Worm (Caenorhabditis elegans) whole organism, mixed stage, embryonic: Measurements from ENCODE around the gene srlf-30.

Source experiments
- M03D4.4 ChIP-seq: sonication (generic microtip); optimal IDR thresholded peaks from 2 replicates; lab custom pipeline; 2017; ENCODE audit warnings: mild to moderate bottlenecking, missing genetic modification characterization, missing compliant biosample characterization
- bed-3 ChIP-seq: fragments of 200-800 bp; sonication (Bioruptor generic); optimal IDR thresholded peaks from 3 replicates; lab custom pipeline; 2018; ENCODE audit warnings: mild to moderate bottlenecking, missing genetic modification characterization, moderate library complexity, missing compliant biosample characterization
- blmp-1 ChIP-seq: fragments of 150-350 bp; optimal IDR thresholded peaks from 2 replicates; lab custom pipeline; 2014; ENCODE audit warnings: missing biosample characterization, missing genetic modification characterization
- ceh-39 ChIP-seq: fragments of 150-350 bp; optimal IDR thresholded peaks from 2 replicates; lab custom pipeline; 2014; ENCODE audit warnings: missing biosample characterization, missing genetic modification characterization
- ceh-43 ChIP-seq: fragments of 200-800 bp; sonication (Bioruptor generic); optimal IDR thresholded peaks from 2 replicates; lab custom pipeline; 2018; ENCODE audit warnings: mild to moderate bottlenecking, missing genetic modification characterization, moderate library complexity, missing compliant biosample characterization
- ceh-83 ChIP-seq: fragments of 200-800 bp; sonication (Bioruptor generic); optimal IDR thresholded peaks from 2 replicates; lab custom pipeline; 2018; ENCODE audit warnings: mild to moderate bottlenecking, missing genetic modification characterization, missing compliant biosample characterization
- ces-1 ChIP-seq: fragments of 150-350 bp; optimal IDR thresholded peaks from 2 replicates; lab custom pipeline; 2014; ENCODE audit warnings: missing biosample characterization, missing genetic modification reagents, missing genetic modification characterization
- drap-1 ChIP-seq: fragments of 200-800 bp; sonication (Bioruptor generic); optimal IDR thresholded peaks from 3 replicates; lab custom pipeline; 2018; ENCODE audit warnings: mild to moderate bottlenecking, missing genetic modification characterization, missing compliant biosample characterization
- elt-1 ChIP-seq: sonication (generic microtip); optimal IDR thresholded peaks from 2 replicates; lab custom pipeline; 2017; ENCODE audit warnings: missing genetic modification characterization, mild to moderate bottlenecking, missing compliant biosample characterization, antibody characterized with exemption, moderate library complexity, borderline replicate concordance; ENCODE audit not compliant: insufficient read depth
- elt-3 ChIP-seq: fragments of 150-350 bp; optimal IDR thresholded peaks from 2 replicates; lab custom pipeline; 2014; ENCODE audit warnings: missing biosample characterization, missing genetic modification characterization
- flh-1 ChIP-seq: fragments of 200-800 bp; sonication (Bioruptor generic); optimal IDR thresholded peaks from 2 replicates; lab custom pipeline; 2018; ENCODE audit warnings: mild to moderate bottlenecking, missing genetic modification characterization, moderate library complexity, missing compliant biosample characterization
- ham-2 ChIP-seq: fragments of 200-800 bp; sonication (Bioruptor generic); optimal IDR thresholded peaks from 2 replicates; lab custom pipeline; 2018; ENCODE audit warnings: mild to moderate bottlenecking, missing genetic modification characterization, missing compliant biosample characterization
- hlh-1 ChIP-seq: fragments of 150-350 bp; optimal IDR thresholded peaks from 2 replicates; lab custom pipeline; 2014; ENCODE audit warnings: missing biosample characterization, missing genetic modification reagents, missing genetic modification characterization
- lin-32 ChIP-seq: fragments of 200-800 bp; sonication (Bioruptor generic); optimal IDR thresholded peaks from 2 replicates; lab custom pipeline; 2018; ENCODE audit warnings: mild to moderate bottlenecking, missing genetic modification characterization, missing compliant biosample characterization
- lsy-2 ChIP-seq: fragments of 150-350 bp; optimal IDR thresholded peaks from 2 replicates; lab custom pipeline; 2014; ENCODE audit warnings: missing biosample characterization, missing genetic modification characterization
- mab-5 ChIP-seq: fragments of 150-350 bp; optimal IDR thresholded peaks from 2 replicates; lab custom pipeline; 2014; ENCODE audit warnings: missing biosample characterization, missing genetic modification characterization
- mep-1 ChIP-seq: fragments of 150-350 bp; optimal IDR thresholded peaks from 2 replicates; lab custom pipeline; 2017; ENCODE audit warnings: missing biosample characterization, missing genetic modification reagents, missing genetic modification characterization, inconsistent platforms
- mls-2 ChIP-seq: sonication (generic microtip); optimal IDR thresholded peaks from 2 replicates; lab custom pipeline; 2016; ENCODE audit warnings: mild to moderate bottlenecking, missing genetic modification characterization, moderate library complexity, missing compliant biosample characterization
- nhr-12 ChIP-seq: fragments of 150-350 bp; optimal IDR thresholded peaks from 2 replicates; lab custom pipeline; 2014; ENCODE audit warnings: missing biosample characterization, missing genetic modification characterization
- nhr-2 ChIP-seq: fragments of 150-350 bp; optimal IDR thresholded peaks from 2 replicates; lab custom pipeline; 2014; ENCODE audit warnings: missing biosample characterization, missing genetic modification characterization
- nhr-237 ChIP-seq: fragments of 150-350 bp; optimal IDR thresholded peaks from 2 replicates; lab custom pipeline; 2014; ENCODE audit warnings: missing biosample characterization, missing genetic modification characterization
- nhr-28 ChIP-seq: fragments of 150-350 bp; optimal IDR thresholded peaks from 2 replicates; lab custom pipeline; 2014; ENCODE audit warnings: missing biosample characterization, missing genetic modification characterization
- nhr-76 ChIP-seq: sonication (generic microtip); optimal IDR thresholded peaks from 2 replicates; lab custom pipeline; 2017; ENCODE audit warnings: missing biosample characterization, missing genetic modification characterization
- pha-4 ChIP-seq: fragments of 150-350 bp; optimal IDR thresholded peaks from 2 replicates; lab custom pipeline; 2018; ENCODE audit warnings: missing biosample characterization, missing genetic modification reagents, missing genetic modification characterization
- sem-2 ChIP-seq: fragments of 200-800 bp; sonication (Bioruptor generic); optimal IDR thresholded peaks from 2 replicates; lab custom pipeline; 2018; ENCODE audit warnings: mild to moderate bottlenecking, missing genetic modification characterization, missing compliant biosample characterization
- snpc-4 ChIP-seq: fragments of 150-350 bp; optimal IDR thresholded peaks from 2 replicates; lab custom pipeline; 2014; ENCODE audit warnings: missing biosample characterization, missing genetic modification characterization
- sptf-1 ChIP-seq: sonication (generic microtip); optimal IDR thresholded peaks from 2 replicates; lab custom pipeline; 2017; ENCODE audit warnings: mild to moderate bottlenecking, missing genetic modification characterization, moderate library complexity, missing compliant biosample characterization
- tbx-8 ChIP-seq: fragments of 200-800 bp; sonication (Bioruptor generic); optimal IDR thresholded peaks from 2 replicates; lab custom pipeline; 2018; ENCODE audit warnings: mild to moderate bottlenecking, missing genetic modification characterization, moderate library complexity, missing compliant biosample characterization
- unc-120 ChIP-seq: sonication (generic microtip); optimal IDR thresholded peaks from 2 replicates; lab custom pipeline; 2017; ENCODE audit warnings: missing genetic modification characterization, missing compliant biosample characterization; ENCODE audit not compliant: poor library complexity, severe bottlenecking
- unc-62 ChIP-seq: fragments of 150-350 bp; optimal IDR thresholded peaks from 2 replicates; lab custom pipeline; 2014; ENCODE audit warnings: missing biosample characterization, missing genetic modification reagents, missing genetic modification characterization
- zip-8 ChIP-seq: fragments of 150-350 bp; optimal IDR thresholded peaks from 2 replicates; lab custom pipeline; 2014; ENCODE audit warnings: missing biosample characterization, missing genetic modification characterization
- ztf-11 ChIP-seq: fragments of 150-350 bp; optimal IDR thresholded peaks from 2 replicates; lab custom pipeline; 2014; ENCODE audit warnings: missing biosample characterization, missing genetic modification characterization

srlf-30 gene

DNA sequence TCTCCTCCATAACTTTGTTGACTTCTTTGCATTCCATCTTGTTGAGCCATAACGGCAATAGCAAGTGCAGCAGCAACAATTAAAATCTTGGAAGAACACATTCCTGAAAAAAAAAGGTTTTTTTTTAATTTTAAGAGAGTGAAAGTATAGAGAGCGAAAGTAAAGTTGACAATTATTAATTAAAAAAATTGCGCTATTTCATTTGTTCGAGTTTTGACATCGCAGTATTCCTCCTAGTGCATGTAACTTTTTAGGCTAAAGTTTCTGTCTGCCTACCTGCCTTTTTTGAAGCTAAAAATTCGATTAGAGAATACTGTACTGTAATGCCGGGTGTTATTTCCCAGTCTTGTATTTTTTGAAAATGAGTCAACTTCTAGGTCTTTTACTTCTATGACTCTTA, 8.2 kb upstream of the srlf-30 start, which contains the start of gene srlf-12:
Gene srlf-12, minus strand, starts transcription at position 101 of the 400 bp plus-strand sequence.
- TF ChIP-seq zip-8 (tag; lab: Kevin White, UChicago) (no peak), lin-32 (GFP tag; lab: Kevin White, UChicago) (no peak), sptf-1 (tag; lab: Kevin White, UChicago) (no peak), snpc-4 (tag; lab: Kevin White, UChicago) (no peak), nhr-2 (tag; lab: Kevin White, UChicago) (no peak), unc-62 (GFP tag; lab: Kevin White, UChicago) (no peak), blmp-1 (tag; lab: Kevin White, UChicago) (no peak), hlh-1 (tag; lab: Kevin White, UChicago) (no peak), ztf-11 (tag; lab: Kevin White, UChicago) (no peak), flh-1 (GFP tag; lab: Kevin White, UChicago) (no peak), sem-2 (GFP tag; lab: Kevin White, UChicago) (no peak), ham-2 (GFP tag; lab: Kevin White, UChicago) (no peak)
- TF ChIP-seq, all 35 proteins: peak for 0

DNA sequence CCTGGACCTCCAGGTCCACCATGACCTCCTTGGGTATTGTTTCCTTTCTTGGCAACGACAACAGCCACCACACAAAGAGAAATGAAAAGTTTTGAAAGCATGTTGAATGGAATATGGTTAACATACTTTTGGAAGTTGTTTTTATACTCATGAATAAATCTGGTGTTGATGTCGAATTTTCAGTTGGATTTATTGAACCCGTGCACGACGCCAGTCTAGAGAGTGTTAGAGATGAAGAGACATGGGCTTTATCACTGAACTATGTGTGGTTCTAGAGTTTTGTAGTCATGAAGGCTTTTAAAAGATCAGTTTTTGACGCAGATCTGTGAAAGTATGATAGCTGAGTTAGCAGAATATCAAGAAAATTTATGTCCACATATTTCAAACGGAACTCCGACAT, 5.9 kb upstream of the srlf-30 start, which contains the start of gene srlf-14:
Gene srlf-14, minus strand, starts transcription at position 101 of the 400 bp plus-strand sequence.
- no peak for TF ChIP-seq nhr-237

DNA sequence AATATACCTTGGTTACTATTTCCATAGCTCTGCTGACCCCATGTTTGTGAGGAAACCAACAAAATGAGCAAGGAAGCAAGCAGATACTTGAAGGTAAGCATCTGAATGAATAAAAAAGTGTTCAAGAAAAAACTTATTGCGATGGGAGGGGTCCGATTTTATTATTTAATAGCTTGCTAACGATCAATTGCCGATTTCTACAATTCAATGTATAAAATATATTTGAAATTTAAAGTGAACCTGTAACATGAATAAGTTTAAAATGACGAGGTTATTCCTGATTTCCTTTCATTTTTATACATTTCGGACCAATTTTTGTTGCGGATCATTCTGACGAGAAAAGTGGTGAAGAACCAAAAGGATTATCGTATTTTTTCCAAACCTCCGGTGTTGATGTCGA, 3.7 kb upstream of the srlf-30 start, which contains the start of gene srlf-13:
Gene srlf-13, minus strand, starts transcription at position 101 of the 400 bp plus-strand sequence.
- TF ChIP-seq lin-32 (GFP tag; lab: Kevin White, UChicago) (no peak), bed-3 (GFP tag; lab: Kevin White, UChicago) (no peak), nhr-12 (tag; lab: Kevin White, UChicago) (no peak), lsy-2 (tag; lab: Kevin White, UChicago) (no peak), nhr-76 (tag; lab: Kevin White, UChicago) (no peak), ces-1 (no peak), drap-1 (GFP tag; lab: Kevin White, UChicago) (no peak), elt-1 (no peak), blmp-1 (tag; lab: Kevin White, UChicago) (no peak), mls-2 (tag; lab: Kevin White, UChicago) (no peak), nhr-237 (no peak), unc-120 (tag; lab: Kevin White, UChicago) (no peak), sptf-1 (tag; lab: Kevin White, UChicago) (no peak), ceh-39 (tag; lab: Kevin White, UChicago) (no peak), tbx-8 (GFP tag; lab: Kevin White, UChicago) (no peak), snpc-4 (tag; lab: Kevin White, UChicago) (no peak), elt-3 (tag; lab: Kevin White, UChicago) (no peak), pha-4 (tag; lab: Kevin White, UChicago) (no peak)

DNA sequence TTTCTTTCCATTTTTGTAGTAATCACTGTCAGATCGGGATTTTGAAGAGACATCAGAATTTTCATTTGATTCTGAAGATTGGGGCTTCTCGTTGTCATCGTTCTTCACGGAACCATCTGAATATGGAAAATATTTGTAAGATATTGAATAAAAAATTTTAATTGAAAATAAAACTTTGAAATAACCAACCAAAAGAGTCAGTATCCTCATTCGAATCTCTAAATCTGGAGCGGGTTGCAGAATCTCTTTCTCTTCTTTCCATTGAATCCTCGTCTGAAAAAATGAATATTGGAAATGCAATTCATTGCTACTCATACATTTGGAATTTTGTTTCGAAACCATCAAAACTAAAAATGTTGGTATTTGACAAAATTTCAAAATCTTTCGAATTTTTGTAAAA, 2.0 kb upstream of the srlf-30 start:
- TF ChIP-seq mls-2 (tag; lab: Kevin White, UChicago) (no peak), ceh-83 (no peak), zip-8 (tag; lab: Kevin White, UChicago) (no peak), snpc-4 (tag; lab: Kevin White, UChicago) (no peak), M03D4.4 (tag; lab: Kevin White, UChicago) (no peak), ceh-43 (no peak)

- TF ChIP-seq mep-1 (tag; lab: Kevin White, UChicago) (no peak), sptf-1 (tag; lab: Kevin White, UChicago) (no peak), ceh-39 (tag; lab: Kevin White, UChicago) (no peak), blmp-1 (tag; lab: Kevin White, UChicago) (no peak), lsy-2 (tag; lab: Kevin White, UChicago) (no peak), nhr-237 (no peak), flh-1 (GFP tag; lab: Kevin White, UChicago) (no peak), ces-1 (no peak), nhr-12 (tag; lab: Kevin White, UChicago) (no peak), unc-62 (GFP tag; lab: Kevin White, UChicago) (no peak), mab-5 (no peak), nhr-28 (tag; lab: Kevin White, UChicago) (no peak), ztf-11 (tag; lab: Kevin White, UChicago) (no peak), mls-2 (tag; lab: Kevin White, UChicago) (no peak), M03D4.4 (tag; lab: Kevin White, UChicago) (no peak), pha-4 (tag; lab: Kevin White, UChicago) (no peak), ham-2 (GFP tag; lab: Kevin White, UChicago) (no peak)
- TF ChIP-seq, all 35 proteins: peak for 0
Measured at ce11 chrIV:10899091-10899490, 1.1 kb upstream of the srlf-30 start, which contains the start of the genes F13E9.9 and F13E9.19. Gene F13E9.9, minus strand, starts transcription at chrIV:10899191. Gene F13E9.19, plus strand, starts transcription at chrIV:10899406.
